Fruit fly (Drosophila melanogaster) whole organism, embryonic: ENCODE results near the gene Cyt-c1L.
A peak's percentile ranks its signal among the peaks of the same experiment; 100 is the strongest.

ENCODE experiments used
- Atf6 ChIP-seq: fragments of 200-800 bp; sonication (Bioruptor generic); IDR thresholded peaks from 2 replicates; pipeline ENCODE4 v1.3.6; 2022; ENCODE audit warnings: missing biosample characterization, missing genetic modification characterization
- Bteb2 ChIP-seq: fragments of 200-800 bp; sonication (Bioruptor generic); optimal IDR thresholded peaks from 2 replicates; lab custom pipeline; 2016; ENCODE audit warnings: missing biosample characterization, missing genetic modification characterization
- C15 ChIP-seq: fragments of 200-800 bp; sonication (Bioruptor generic); IDR thresholded peaks from 3 replicates; pipeline ENCODE4 v1.3.6; 2022; ENCODE audit warnings: missing biosample characterization, missing genetic modification characterization
- CG10267 ChIP-seq: fragments of 200-800 bp; sonication (Bioruptor generic); optimal IDR thresholded peaks from 2 replicates; lab custom pipeline; 2018; ENCODE audit warnings: missing biosample characterization, mild to moderate bottlenecking, missing genetic modification characterization, moderate library complexity
- CG10565 ChIP-seq: fragments of 200-800 bp; sonication (Bioruptor generic); optimal IDR thresholded peaks from 3 replicates; lab custom pipeline; 2016; ENCODE audit warnings: missing biosample characterization, mild to moderate bottlenecking, missing genetic modification characterization
- CG10979 ChIP-seq: fragments of 200-800 bp; sonication (Bioruptor generic); optimal IDR thresholded peaks from 2 replicates; lab custom pipeline; 2018; ENCODE audit warnings: missing biosample characterization, mild to moderate bottlenecking, missing genetic modification characterization, moderate library complexity
- CG11695 ChIP-seq: fragments of 200-800 bp; sonication (Bioruptor generic); IDR thresholded peaks from 3 replicates; pipeline ENCODE4 v1.3.6; 2022; ENCODE audit warnings: missing biosample characterization, missing genetic modification characterization
- CG12744 ChIP-seq: fragments of 200-800 bp; sonication (Bioruptor generic); optimal IDR thresholded peaks from 2 replicates; lab custom pipeline; 2016; ENCODE audit warnings: missing biosample characterization, missing genetic modification characterization
- CG14860 ChIP-seq: fragments of 200-800 bp; sonication (Bioruptor generic); IDR thresholded peaks from 3 replicates; pipeline ENCODE4 v1.3.6; 2022; ENCODE audit warnings: missing biosample characterization, missing genetic modification characterization; ENCODE audit not compliant: partially characterized antibody
- CG15601 ChIP-seq: fragments of 200-800 bp; sonication (Bioruptor generic); optimal IDR thresholded peaks from 3 replicates; lab custom pipeline; 2019; ENCODE audit warnings: missing biosample characterization, mild to moderate bottlenecking, missing genetic modification characterization, moderate library complexity
- CG16779 ChIP-seq: fragments of 200-800 bp; sonication (Bioruptor generic); IDR thresholded peaks from 2 replicates; pipeline ENCODE4 v1.3.6; 2022; ENCODE audit warnings: missing biosample characterization, missing genetic modification characterization
- CG17829 ChIP-seq: fragments of 200-800 bp; optimal IDR thresholded peaks from 2 replicates; lab custom pipeline; 2019; ENCODE audit warnings: missing biosample characterization, mild to moderate bottlenecking, missing genetic modification characterization, moderate library complexity
- CG32532 ChIP-seq: fragments of 200-800 bp; sonication (Bioruptor generic); IDR thresholded peaks from 2 replicates; pipeline ENCODE4 v1.3.6; 2022; ENCODE audit warnings: missing biosample characterization, missing genetic modification characterization
- CG6791 ChIP-seq: fragments of 200-800 bp; sonication (Bioruptor generic); IDR thresholded peaks from 3 replicates; pipeline ENCODE4 v1.3.6; 2022; ENCODE audit warnings: missing biosample characterization, missing genetic modification characterization; ENCODE audit not compliant: partially characterized antibody
- CG7963 ChIP-seq: fragments of 200-800 bp; sonication (Bioruptor generic); IDR thresholded peaks from 3 replicates; pipeline ENCODE4 v1.3.6; 2022; ENCODE audit warnings: missing biosample characterization, missing genetic modification characterization; ENCODE audit not compliant: partially characterized antibody
- CG8089 ChIP-seq: fragments of 200-800 bp; sonication (Bioruptor generic); optimal IDR thresholded peaks from 3 replicates; lab custom pipeline; 2016; ENCODE audit warnings: missing biosample characterization, missing genetic modification characterization
- CG9932 ChIP-seq: fragments of 200-800 bp; sonication (Bioruptor generic); IDR thresholded peaks from 2 replicates; pipeline ENCODE4 v1.3.6; 2022; ENCODE audit warnings: missing biosample characterization, missing genetic modification characterization
- CTCF ChIP-seq: fragments of 200-800 bp; sonication (Bioruptor generic); optimal IDR thresholded peaks from 2 replicates; lab custom pipeline; 2017; ENCODE audit warnings: missing biosample characterization, mild to moderate bottlenecking, missing genetic modification characterization, moderate library complexity
- Camta ChIP-seq: fragments of 200-800 bp; sonication (Bioruptor generic); optimal IDR thresholded peaks from 2 replicates; lab custom pipeline; 2016; ENCODE audit warnings: missing biosample characterization, missing genetic modification characterization
- D19A ChIP-seq: fragments of 200-800 bp; optimal IDR thresholded peaks from 3 replicates; lab custom pipeline; 2019; ENCODE audit warnings: missing biosample characterization, mild to moderate bottlenecking, missing genetic modification characterization, moderate library complexity
- E2f2 ChIP-seq: fragments of 200-800 bp; sonication (Bioruptor generic); IDR thresholded peaks from 2 replicates; pipeline ENCODE4 v1.3.6; 2022; ENCODE audit warnings: missing biosample characterization, missing genetic modification characterization
- Ets97D ChIP-seq: fragments of 200-800 bp; sonication (Bioruptor generic); optimal IDR thresholded peaks from 3 replicates; lab custom pipeline; 2016; ENCODE audit warnings: missing biosample characterization, missing genetic modification characterization
- H15 ChIP-seq: fragments of 200-800 bp; sonication (Bioruptor generic); IDR thresholded peaks from 3 replicates; pipeline ENCODE4 v1.3.6; 2022; ENCODE audit warnings: missing biosample characterization, missing genetic modification characterization
- HLH3B ChIP-seq: fragments of 200-800 bp; sonication (Bioruptor generic); IDR thresholded peaks from 2 replicates; pipeline ENCODE4 v1.3.6; 2022; ENCODE audit warnings: missing biosample characterization, missing genetic modification characterization
- HLH4C ChIP-seq: fragments of 200-800 bp; sonication (Bioruptor generic); IDR thresholded peaks from 3 replicates; pipeline ENCODE4 v1.3.6; 2022; ENCODE audit warnings: missing biosample characterization, missing genetic modification characterization; ENCODE audit not compliant: partially characterized antibody
- Med ChIP-seq: fragments of 200-800 bp; sonication (Bioruptor generic); peaks from one replicate; lab custom pipeline; 2016; ENCODE audit warnings: missing biosample characterization, missing genetic modification characterization, mild to moderate bottlenecking, inconsistent platforms, moderate library complexity
- Mrtf ChIP-seq: fragments of 200-800 bp; sonication (Bioruptor generic); IDR thresholded peaks from 3 replicates; pipeline ENCODE4 v1.3.6; 2022; ENCODE audit warnings: missing biosample characterization, missing genetic modification characterization
- Neu2 ChIP-seq: fragments of 200-800 bp; sonication (Bioruptor generic); optimal IDR thresholded peaks from 3 replicates; lab custom pipeline; 2016; ENCODE audit warnings: missing biosample characterization, missing genetic modification characterization, borderline replicate concordance
- Rfx ChIP-seq: fragments of 200-800 bp; sonication (Bioruptor generic); IDR thresholded peaks from 2 replicates; pipeline ENCODE4 v1.3.6; 2022; ENCODE audit warnings: missing biosample characterization, missing genetic modification characterization
- Stat92E ChIP-seq, 3 experiments: fragments of >200 bp in 2 of 3; fragments of 200-800 bp in 1 of 3; sonication (Bioruptor generic) in 1 of 3; optimal IDR thresholded peaks; 2 replicates each; lab custom pipeline; 2017 to 2019; ENCODE audit warnings: missing biosample characterization in 3 of 3, missing genetic modification characterization in 3 of 3, mild to moderate bottlenecking in 1 of 3, moderate library complexity in 1 of 3
- ash1 ChIP-seq: fragments of 200-800 bp; sonication (Bioruptor generic); optimal IDR thresholded peaks from 2 replicates; lab custom pipeline; 2018; ENCODE audit warnings: missing biosample characterization, mild to moderate bottlenecking, missing genetic modification characterization
- fd102C ChIP-seq: fragments of 200-800 bp; sonication (Bioruptor generic); optimal IDR thresholded peaks from 2 replicates; lab custom pipeline; 2018; ENCODE audit warnings: missing biosample characterization, mild to moderate bottlenecking, missing genetic modification characterization, moderate library complexity
- fd64A ChIP-seq: fragments of 200-800 bp; sonication (Bioruptor generic); optimal IDR thresholded peaks from 3 replicates; lab custom pipeline; 2018; ENCODE audit warnings: missing biosample characterization, mild to moderate bottlenecking, missing genetic modification characterization
- her ChIP-seq: fragments of 200-800 bp; sonication (Bioruptor generic); optimal IDR thresholded peaks from 2 replicates; lab custom pipeline; 2016; ENCODE audit warnings: missing biosample characterization, missing genetic modification characterization
- ind ChIP-seq: fragments of 200-800 bp; sonication (Bioruptor generic); optimal IDR thresholded peaks from 3 replicates; lab custom pipeline; 2016; ENCODE audit warnings: missing biosample characterization, missing genetic modification characterization
- lilli ChIP-seq: fragments of 200-800 bp; sonication (Bioruptor generic); optimal IDR thresholded peaks from 3 replicates; lab custom pipeline; 2016; ENCODE audit warnings: missing biosample characterization, missing genetic modification characterization
- lmd ChIP-seq: fragments of 200-800 bp; sonication (Bioruptor generic); IDR thresholded peaks from 2 replicates; pipeline ENCODE4 v1.3.6; 2022; ENCODE audit warnings: missing biosample characterization, missing genetic modification characterization
- maf-S ChIP-seq: fragments of 200-800 bp; sonication (Bioruptor generic); optimal IDR thresholded peaks from 2 replicates; lab custom pipeline; 2016; ENCODE audit warnings: missing biosample characterization, missing genetic modification characterization
- mld ChIP-seq: fragments of 200-800 bp; sonication (Bioruptor generic); IDR thresholded peaks from 3 replicates; pipeline ENCODE4 v1.3.6; 2022; ENCODE audit warnings: missing biosample characterization, missing genetic modification characterization; ENCODE audit not compliant: partially characterized antibody
- nmo ChIP-seq: fragments of 200-800 bp; sonication (Bioruptor generic); optimal IDR thresholded peaks from 2 replicates; lab custom pipeline; 2018; ENCODE audit warnings: missing biosample characterization, mild to moderate bottlenecking, missing genetic modification characterization, moderate library complexity
- nom ChIP-seq: fragments of 200-800 bp; sonication (Bioruptor generic); optimal IDR thresholded peaks from 2 replicates; lab custom pipeline; 2017; ENCODE audit warnings: missing biosample characterization, missing genetic modification characterization, mild to moderate bottlenecking, moderate library complexity, missing genetic modification reagents
- pan ChIP-seq, 4 experiments: fragments of >200 bp in 3 of 4; fragments of 200-800 bp in 1 of 4; sonication (Bioruptor generic) in 1 of 4; optimal IDR thresholded peaks in 3 of 4; IDR thresholded peaks in 1 of 4; 2 replicates each; pipeline versions ENCODE4 v1.3.6 to Lab custom; 2017 to 2022; ENCODE audit warnings: missing biosample characterization in 2 of 4, missing genetic modification characterization in 2 of 4, mixed read lengths in 1 of 4
- peb ChIP-seq: fragments of 200-800 bp; sonication (Bioruptor generic); IDR thresholded peaks from 2 replicates; pipeline ENCODE4 v1.3.6; 2022; ENCODE audit warnings: missing biosample characterization, missing genetic modification characterization
- pfk ChIP-seq: fragments of 200-800 bp; sonication (Bioruptor generic); optimal IDR thresholded peaks from 2 replicates; lab custom pipeline; 2018; ENCODE audit warnings: missing biosample characterization, mild to moderate bottlenecking, missing genetic modification characterization, moderate library complexity
- repo ChIP-seq: fragments of 200-800 bp; sonication (Bioruptor generic); optimal IDR thresholded peaks from 2 replicates; lab custom pipeline; 2016; ENCODE audit warnings: missing biosample characterization, missing genetic modification characterization
- salm ChIP-seq: fragments of 200-800 bp; sonication (Bioruptor generic); optimal IDR thresholded peaks from 2 replicates; lab custom pipeline; 2018; ENCODE audit warnings: missing biosample characterization, mild to moderate bottlenecking, missing genetic modification characterization
- tin ChIP-seq: fragments of 200-800 bp; sonication (Bioruptor generic); optimal IDR thresholded peaks from 3 replicates; lab custom pipeline; 2016; ENCODE audit warnings: missing biosample characterization, missing genetic modification characterization
- tna ChIP-seq: fragments of 200-800 bp; sonication (Bioruptor generic); IDR thresholded peaks from 2 replicates; pipeline ENCODE4 v1.3.6; 2022; ENCODE audit warnings: missing biosample characterization, missing genetic modification characterization; ENCODE audit not compliant: partially characterized antibody
- unc-4 ChIP-seq: fragments of 200-800 bp; sonication (Bioruptor generic); IDR thresholded peaks from 2 replicates; pipeline ENCODE4 v1.3.6; 2022; ENCODE audit warnings: missing biosample characterization, missing genetic modification characterization; ENCODE audit not compliant: partially characterized antibody

Gene Cyt-c1L

dm6 chr3R:29251418-29251817 lies 47.5 kb upstream of the Cyt-c1L start (continued):
- TF ChIP-seq Rfx (GFP tag; lab: Robert Waterston, UW) = peak; percentile 49
- peak; percentile 4 for TF ChIP-seq CG15601 (tag; lab: Kevin White, UChicago)
- no peak for TF ChIP-seq pan (optimal IDR thresholded peaks at IDR 0.05; lab: Kevin White, UChicago)
- TF ChIP-seq pan (GFP tag; optimal IDR thresholded peaks at IDR 0.05 in 1 of 2, IDR thresholded peaks at IDR 0.05 in 1 of 2) = peak in 1 of 2 experiments; percentile 39
- 0 out of 2 replicates have a peak, but pooled peaks have one; percentile 21 for TF ChIP-seq tna (GFP tag; lab: Robert Waterston, UW)
- TF ChIP-seq CG6791 = peak; percentile 74; the same call in 2 of the 3 replicates
- TF ChIP-seq Bteb2 (GFP tag; lab: Kevin White, UChicago) = peak; percentile 3
- peak; percentile 58; the same call in 1 of the 3 replicates for TF ChIP-seq CG14860 (GFP tag; lab: Robert Waterston, UW)
- TF ChIP-seq CG11695 (GFP tag; lab: Robert Waterston, UW) = 0 out of 3 replicates have a peak, but pooled peaks have one; percentile 10
- TF ChIP-seq ash1 (GFP tag; lab: Kevin White, UChicago) = no peak
- TF ChIP-seq CG32532 (GFP tag; lab: Robert Waterston, UW) = peak; percentile 66; the same call in 1 of the 2 replicates
- peak; percentile 26 for TF ChIP-seq Ets97D (GFP tag; lab: Kevin White, UChicago)
- peak; percentile 62 for TF ChIP-seq HLH4C (GFP tag; lab: Robert Waterston, UW)
- no peak for TF ChIP-seq lilli (GFP tag; lab: Kevin White, UChicago)
- peak; percentile 11 for TF ChIP-seq nmo (GFP tag; lab: Kevin White, UChicago)
- TF ChIP-seq repo = no peak
- TF ChIP-seq ind = no peak
- peak; percentile 98 for TF ChIP-seq E2f2
- TF ChIP-seq tin (GFP tag; lab: Kevin White, UChicago) = peak; percentile 27
- peak; percentile 72; the same call in 1 of the 3 replicates for TF ChIP-seq mld
- peak; percentile 13 for TF ChIP-seq CG8089 (GFP tag; lab: Kevin White, UChicago)
- no peak for TF ChIP-seq C15
- no peak for TF ChIP-seq nom
- TF ChIP-seq Camta (GFP tag; lab: Kevin White, UChicago) = peak; percentile 33
- TF ChIP-seq unc-4 = peak; percentile 82
- TF ChIP-seq CG12744 (GFP tag; lab: Kevin White, UChicago) = peak; percentile 8
- TF ChIP-seq Stat92E (GFP tag; optimal IDR thresholded peaks at IDR 0.05; lab: Kevin White, UChicago) = peak in 1 of 3 experiments; percentile 52
- TF ChIP-seq Atf6 = no peak
- no peak for TF ChIP-seq pfk (GFP tag; lab: Kevin White, UChicago)
- TF ChIP-seq D19A (tag; lab: Kevin White, UChicago) = peak; percentile 78
- peak; percentile 88 for TF ChIP-seq Med (GFP tag; lab: Kevin White, UChicago)
- no peak for TF ChIP-seq peb (GFP tag; lab: Robert Waterston, UW)
- no peak for TF ChIP-seq Mrtf (GFP tag; lab: Robert Waterston, UW)
- TF ChIP-seq maf-S (GFP tag; lab: Kevin White, UChicago) = no peak
- peak; percentile 3 for TF ChIP-seq her
- no peak for TF ChIP-seq CG10565 (GFP tag; lab: Kevin White, UChicago)
- TF ChIP-seq CTCF (GFP tag; lab: Kevin White, UChicago) = peak; percentile 98
- TF ChIP-seq CG10979 = peak; percentile 8
- peak; percentile 27 for TF ChIP-seq CG10267
- peak; percentile 61 for TF ChIP-seq CG17829 (tag; lab: Kevin White, UChicago)
- 0 out of 2 replicates have a peak, but pooled peaks have one; percentile 5 for TF ChIP-seq HLH3B
- 0 out of 3 replicates have a peak, but pooled peaks have one; percentile 45 for TF ChIP-seq CG7963 (GFP tag; lab: Robert Waterston, UW)
- TF ChIP-seq H15 = peak; percentile 47; the same call in 1 of the 3 replicates
- no peak for TF ChIP-seq CG16779 (GFP tag; lab: Robert Waterston, UW)
- TF ChIP-seq Neu2 (GFP tag; lab: Kevin White, UChicago) = peak; percentile 19
- no peak for TF ChIP-seq salm (tag; lab: Kevin White, UChicago)
- no peak; the same call in 1 of the 2 replicates for TF ChIP-seq lmd (GFP tag; lab: Robert Waterston, UW)
- no peak for TF ChIP-seq fd64A
- TF ChIP-seq fd102C (GFP tag; lab: Kevin White, UChicago) = peak; percentile 1
- TF ChIP-seq CG9932 = peak; percentile 45; the same call in 1 of the 2 replicates
